Worm (Caenorhabditis elegans): ENCODE results near the gene ptl-1.

- TF ChIP-seq W03F9.2 (tag; optimal IDR thresholded peaks at IDR 0.05) (no peak), him-1 (tag; optimal IDR thresholded peaks at IDR 0.05) (no peak)
Observed at ce11 chrIII:815845-816244, 50.9 kb downstream of the ptl-1 start, which contains the start of gene dac-1.
